Worm (Caenorhabditis elegans) whole organism, L1 larva: ENCODE data around the gene his-3.

Experiments used
- dpl-1 ChIP-seq, 3 experiments: fragments of 150-350 bp in 2 of 3; sonication (generic microtip) in 1 of 3; optimal IDR thresholded peaks; 2 replicates each; lab custom pipeline; 2014 to 2017; ENCODE audit warnings: missing biosample characterization in 3 of 3, missing genetic modification characterization in 3 of 3, missing genetic modification reagents in 3 of 3
- egl-27 ChIP-seq, 2 experiments: fragments of 150-350 bp in 1 of 2; sonication (generic microtip); optimal IDR thresholded peaks; 3 replicates each; lab custom pipeline; 2017 to 2018; ENCODE audit warnings: missing biosample characterization in 2 of 2, missing genetic modification characterization in 2 of 2, missing genetic modification reagents in 2 of 2
- jun-1 ChIP-seq: fragments of 150-350 bp; optimal IDR thresholded peaks from 2 replicates; lab custom pipeline; 2014; ENCODE audit warnings: missing biosample characterization, missing genetic modification reagents, missing genetic modification characterization
- lin-14 ChIP-seq: fragments of 200-800 bp; sonication (Bioruptor generic); optimal IDR thresholded peaks from 2 replicates; lab custom pipeline; 2018; ENCODE audit warnings: mild to moderate bottlenecking, missing genetic modification characterization, moderate library complexity, missing compliant biosample characterization
- lin-39 ChIP-seq: fragments of 150-350 bp; optimal IDR thresholded peaks from 2 replicates; lab custom pipeline; 2014; ENCODE audit warnings: missing biosample characterization, missing genetic modification reagents, missing genetic modification characterization
- lsy-2 ChIP-seq, 2 experiments: fragments of 150-350 bp; optimal IDR thresholded peaks; 2 replicates each; lab custom pipeline; 2014; ENCODE audit warnings: missing biosample characterization in 2 of 2, missing genetic modification characterization in 2 of 2
- nhr-12 ChIP-seq: sonication (generic microtip); optimal IDR thresholded peaks from 2 replicates; lab custom pipeline; 2017; ENCODE audit warnings: missing biosample characterization, missing genetic modification characterization
- nhr-20 ChIP-seq: sonication (generic microtip); optimal IDR thresholded peaks from 2 replicates; lab custom pipeline; 2016; ENCODE audit warnings: mild to moderate bottlenecking, missing genetic modification characterization, missing compliant biosample characterization
- nhr-76 ChIP-seq: sonication (generic microtip); optimal IDR thresholded peaks from 2 replicates; lab custom pipeline; 2017; ENCODE audit warnings: missing biosample characterization, missing genetic modification characterization
- nhr-77 ChIP-seq: fragments of 150-350 bp; optimal IDR thresholded peaks from 2 replicates; lab custom pipeline; 2014; ENCODE audit warnings: missing biosample characterization, missing genetic modification characterization
- pqm-1 ChIP-seq: sonication (generic microtip); optimal IDR thresholded peaks from 3 replicates; lab custom pipeline; 2017; ENCODE audit warnings: missing biosample characterization, missing genetic modification characterization
- skn-1 ChIP-seq: fragments of 150-350 bp; optimal IDR thresholded peaks from 2 replicates; lab custom pipeline; 2014; ENCODE audit warnings: missing biosample characterization, missing genetic modification characterization
- unc-62 ChIP-seq: fragments of 150-350 bp; optimal IDR thresholded peaks from 2 replicates; lab custom pipeline; 2014; ENCODE audit warnings: missing biosample characterization, missing genetic modification reagents, missing genetic modification characterization

- TF ChIP-seq dpl-1 (GFP tag; optimal IDR thresholded peaks at IDR 0.05; lab: Kevin White, UChicago): no peak
- no peak for TF ChIP-seq nhr-12 (tag; lab: Kevin White, UChicago)
- TF ChIP-seq lin-39: no peak
- no peak for TF ChIP-seq skn-1 (tag; lab: Kevin White, UChicago)
- no peak for TF ChIP-seq egl-27 (tag; optimal IDR thresholded peaks at IDR 0.05; lab: Kevin White, UChicago)
- TF ChIP-seq lsy-2 (tag; optimal IDR thresholded peaks at IDR 0.05; lab: Kevin White, UChicago): no peak
- TF ChIP-seq nhr-77 (tag; lab: Kevin White, UChicago): no peak
- TF ChIP-seq unc-62: no peak
- TF ChIP-seq lin-14 (GFP tag; lab: Kevin White, UChicago): no peak
- no peak for TF ChIP-seq jun-1 (tag; lab: Kevin White, UChicago)
- TF ChIP-seq pqm-1 (tag; lab: Kevin White, UChicago): no peak
- no peak for TF ChIP-seq nhr-20 (tag; lab: Kevin White, UChicago)
- no peak for TF ChIP-seq nhr-76 (tag; lab: Kevin White, UChicago)
Observed at ce11 chrV:16024917-16025316, 15.7 kb upstream of the his-3 start.
